Fruit fly (Drosophila melanogaster) whole organism, pupa: Measurements from ENCODE around the gene Sema1a.
A peak's percentile ranks its signal among the peaks of the same experiment; 100 is the strongest.

Experiments used
- CG34367 ChIP-seq: fragments of 200-800 bp; sonication (Bioruptor generic); optimal IDR thresholded peaks from 2 replicates; lab custom pipeline; 2018; ENCODE audit warnings: missing biosample characterization, mild to moderate bottlenecking, missing genetic modification characterization
- CG8159 ChIP-seq: fragments of 200-800 bp; sonication (Bioruptor generic); optimal IDR thresholded peaks from 3 replicates; lab custom pipeline; 2018; ENCODE audit warnings: missing biosample characterization, mild to moderate bottlenecking, missing genetic modification characterization, moderate library complexity
- CG9948 ChIP-seq: fragments of 200-800 bp; sonication (Bioruptor generic); optimal IDR thresholded peaks from 2 replicates; lab custom pipeline; 2018; ENCODE audit warnings: missing biosample characterization, mild to moderate bottlenecking, missing genetic modification characterization, moderate library complexity
- D1 ChIP-seq: fragments of 200-800 bp; sonication (Bioruptor generic); optimal IDR thresholded peaks from 2 replicates; lab custom pipeline; 2018; ENCODE audit warnings: missing biosample characterization, mild to moderate bottlenecking, missing genetic modification characterization, moderate library complexity
- gl ChIP-seq: fragments of 200-800 bp; sonication (Bioruptor generic); optimal IDR thresholded peaks from 2 replicates; lab custom pipeline; 2018; ENCODE audit warnings: missing biosample characterization, mild to moderate bottlenecking, missing genetic modification characterization
- rn ChIP-seq: fragments of 200-800 bp; sonication (Bioruptor generic); IDR thresholded peaks from 2 replicates; pipeline ENCODE4 v1.3.6; 2022; ENCODE audit warnings: missing biosample characterization, missing genetic modification characterization

DNA sequence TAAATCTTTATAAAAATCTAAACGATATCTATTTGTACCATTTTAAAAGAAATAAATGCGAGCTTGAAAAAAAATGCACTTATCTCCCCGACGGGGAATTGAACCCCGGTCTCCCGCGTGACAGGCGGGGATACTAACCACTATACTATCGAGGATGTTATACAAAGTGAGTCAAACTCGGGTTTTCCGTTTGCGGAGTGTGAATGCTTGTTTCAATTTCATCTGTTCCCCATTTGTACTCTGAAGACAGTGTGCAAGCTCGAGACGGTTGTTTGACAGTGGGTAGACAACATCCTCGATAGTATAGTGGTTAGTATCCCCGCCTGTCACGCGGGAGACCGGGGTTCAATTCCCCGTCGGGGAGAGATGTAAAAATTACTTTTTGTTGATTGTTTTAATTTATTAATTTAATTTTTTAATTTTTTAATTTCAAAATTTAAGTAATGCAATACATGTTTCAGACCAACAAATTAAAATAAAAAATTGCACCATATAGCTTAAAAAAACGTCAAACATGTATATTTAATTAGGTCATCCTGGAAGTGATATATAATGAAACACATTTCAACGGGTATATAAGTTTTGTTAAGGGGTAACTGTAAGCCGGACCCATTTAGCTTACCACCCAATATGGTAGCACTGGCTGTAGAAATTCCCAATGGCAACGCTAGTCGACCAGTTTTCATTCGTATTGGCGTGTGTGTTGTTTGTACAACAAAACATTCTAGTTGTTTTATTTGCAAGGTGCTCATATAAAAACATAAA, at the start of gene Sema1a:
- TF ChIP-seq D1 (peak; percentile 44), rn (GFP tag; lab: Robert Waterston, UW) (no peak), CG9948 (peak; percentile 39), CG8159 (tag; lab: Kevin White, UChicago) (peak; percentile 53), gl (tag; lab: Kevin White, UChicago) (no peak), CG34367 (peak; percentile 49)
